Fruit fly (Drosophila melanogaster) whole organism, embryonic: Measurements from ENCODE around the gene hd.
A peak's percentile ranks its signal among the peaks of the same experiment; 100 is the strongest.

Experiments used
- Awh ChIP-seq: fragments of 200-800 bp; sonication (Bioruptor generic); IDR thresholded peaks from 2 replicates; pipeline ENCODE4, ENCODE4 v1.3.6; 2022; ENCODE audit warnings: missing biosample characterization, missing genetic modification characterization
- BEAF-32 ChIP-seq: fragments of 200-800 bp; sonication (Bioruptor generic); optimal IDR thresholded peaks from 3 replicates; lab custom pipeline; 2017; ENCODE audit warnings: missing biosample characterization, missing genetic modification characterization, mild to moderate bottlenecking, moderate library complexity, missing genetic modification reagents
- CG10431 ChIP-seq: fragments of 200-800 bp; sonication (Bioruptor generic); optimal IDR thresholded peaks from 3 replicates; lab custom pipeline; 2018; ENCODE audit warnings: missing biosample characterization, mild to moderate bottlenecking, missing genetic modification characterization
- CG11560 ChIP-seq: fragments of 200-800 bp; sonication (Bioruptor generic); IDR thresholded peaks from 3 replicates; pipeline ENCODE4 v1.3.6; 2022; ENCODE audit warnings: missing biosample characterization, missing genetic modification characterization
- CG12219 ChIP-seq: fragments of 200-800 bp; sonication (Bioruptor generic); optimal IDR thresholded peaks from 3 replicates; lab custom pipeline; 2018; ENCODE audit warnings: missing biosample characterization, mild to moderate bottlenecking, missing genetic modification characterization
- CG13123 ChIP-seq: fragments of 200-800 bp; sonication (Bioruptor generic); optimal IDR thresholded peaks from 2 replicates; lab custom pipeline; 2016; ENCODE audit warnings: missing biosample characterization, missing genetic modification characterization
- CG15514 ChIP-seq: fragments of 200-800 bp; sonication (Bioruptor generic); optimal IDR thresholded peaks from 3 replicates; lab custom pipeline; 2017; ENCODE audit warnings: missing biosample characterization, missing genetic modification characterization, mild to moderate bottlenecking, moderate library complexity, missing genetic modification reagents
- CG16779 ChIP-seq: fragments of 200-800 bp; sonication (Bioruptor generic); IDR thresholded peaks from 2 replicates; pipeline ENCODE4 v1.3.6; 2022; ENCODE audit warnings: missing biosample characterization, missing genetic modification characterization
- CG16815 ChIP-seq: fragments of 200-800 bp; sonication (Bioruptor generic); optimal IDR thresholded peaks from 3 replicates; lab custom pipeline; 2017; ENCODE audit warnings: missing biosample characterization, mild to moderate bottlenecking, missing genetic modification characterization
- CG30403 ChIP-seq: fragments of 200-800 bp; sonication (Bioruptor generic); optimal IDR thresholded peaks from 3 replicates; lab custom pipeline; 2016; ENCODE audit warnings: missing biosample characterization, missing genetic modification characterization
- CG6654 ChIP-seq: fragments of 200-800 bp; sonication (Bioruptor generic); optimal IDR thresholded peaks from 2 replicates; lab custom pipeline; 2017; ENCODE audit warnings: missing biosample characterization, mild to moderate bottlenecking, missing genetic modification characterization
- CG7556 ChIP-seq: fragments of 200-800 bp; sonication (Bioruptor generic); optimal IDR thresholded peaks from 2 replicates; lab custom pipeline; 2017; ENCODE audit warnings: missing biosample characterization, mild to moderate bottlenecking, missing genetic modification characterization
- CG7928 ChIP-seq: fragments of 200-800 bp; sonication (Bioruptor generic); optimal IDR thresholded peaks from 2 replicates; lab custom pipeline; 2017; ENCODE audit warnings: missing biosample characterization, mild to moderate bottlenecking, missing genetic modification characterization
- CG9609 ChIP-seq: fragments of 200-800 bp; sonication (Bioruptor generic); optimal IDR thresholded peaks from 3 replicates; lab custom pipeline; 2016; ENCODE audit warnings: missing biosample characterization, missing genetic modification characterization
- Camta ChIP-seq: fragments of 200-800 bp; sonication (Bioruptor generic); optimal IDR thresholded peaks from 2 replicates; lab custom pipeline; 2016; ENCODE audit warnings: missing biosample characterization, missing genetic modification characterization
- Chrac-16 ChIP-seq: fragments of 200-800 bp; sonication (Bioruptor generic); optimal IDR thresholded peaks from 3 replicates; lab custom pipeline; 2016; ENCODE audit warnings: missing biosample characterization, missing genetic modification characterization
- CoRest ChIP-seq: fragments of 200-800 bp; sonication (Bioruptor generic); optimal IDR thresholded peaks from 3 replicates; lab custom pipeline; 2018; ENCODE audit warnings: missing biosample characterization, mild to moderate bottlenecking, missing genetic modification characterization, moderate library complexity
- Doc3 ChIP-seq: fragments of 200-800 bp; sonication (Bioruptor generic); IDR thresholded peaks from 3 replicates; pipeline ENCODE4 v1.3.6; 2022; ENCODE audit warnings: missing biosample characterization, missing genetic modification characterization; ENCODE audit not compliant: partially characterized antibody
- Dref ChIP-seq: fragments of 200-800 bp; sonication (Bioruptor generic); IDR thresholded peaks from 2 replicates; pipeline ENCODE4 v1.3.6; 2022; ENCODE audit warnings: missing biosample characterization, missing genetic modification characterization
- E2f1 ChIP-seq: fragments of 200-800 bp; sonication (Bioruptor generic); IDR thresholded peaks from 2 replicates; pipeline ENCODE4 v1.3.6; 2022; ENCODE audit warnings: missing biosample characterization, missing genetic modification characterization
- Fer3 ChIP-seq: fragments of 200-800 bp; sonication (Bioruptor generic); optimal IDR thresholded peaks from 2 replicates; lab custom pipeline; 2018; ENCODE audit warnings: missing biosample characterization, mild to moderate bottlenecking, missing genetic modification characterization, moderate library complexity
- Hey ChIP-seq: fragments of 200-800 bp; sonication (Bioruptor generic); optimal IDR thresholded peaks from 3 replicates; lab custom pipeline; 2018; ENCODE audit warnings: missing biosample characterization, mild to moderate bottlenecking, missing genetic modification characterization
- Kr ChIP-seq: fragments of 200-800 bp; sonication (Bioruptor generic); optimal IDR thresholded peaks from 2 replicates; lab custom pipeline; 2017; ENCODE audit warnings: missing biosample characterization, mild to moderate bottlenecking, missing genetic modification characterization
- Lpt ChIP-seq: fragments of >200 bp; optimal IDR thresholded peaks from 2 replicates; lab custom pipeline; 2018; ENCODE audit warnings: missing biosample characterization, missing genetic modification characterization
- MBD-R2 ChIP-seq: fragments of 200-800 bp; sonication (Bioruptor generic); IDR thresholded peaks from 2 replicates; pipeline ENCODE4 v1.3.6; 2022; ENCODE audit warnings: missing biosample characterization, missing genetic modification characterization
- MESR4 ChIP-seq: fragments of 200-800 bp; sonication (Bioruptor generic); optimal IDR thresholded peaks from 2 replicates; lab custom pipeline; 2018; ENCODE audit warnings: missing biosample characterization, mild to moderate bottlenecking, missing genetic modification characterization, moderate library complexity
- Nf-YB ChIP-seq: fragments of 200-800 bp; sonication (Bioruptor generic); optimal IDR thresholded peaks from 3 replicates; lab custom pipeline; 2019; ENCODE audit warnings: missing biosample characterization, mild to moderate bottlenecking, missing genetic modification characterization, moderate library complexity
- Pdp1 ChIP-seq, 2 experiments: fragments of 200-800 bp; sonication (Bioruptor generic); optimal IDR thresholded peaks; 3 replicates each; lab custom pipeline; 2016; ENCODE audit warnings: missing biosample characterization in 2 of 2, missing genetic modification characterization in 2 of 2, mild to moderate bottlenecking in 1 of 2, moderate library complexity in 1 of 2
- Six4 ChIP-seq: fragments of 200-800 bp; sonication (Bioruptor generic); optimal IDR thresholded peaks from 2 replicates; lab custom pipeline; 2016; ENCODE audit warnings: missing biosample characterization, missing genetic modification characterization
- Sry-β ChIP-seq: fragments of 200-800 bp; sonication (Bioruptor generic); optimal IDR thresholded peaks from 2 replicates; lab custom pipeline; 2018; ENCODE audit warnings: missing biosample characterization, mild to moderate bottlenecking, missing genetic modification characterization, moderate library complexity
- YL-1 ChIP-seq: fragments of 200-800 bp; sonication (Bioruptor generic); optimal IDR thresholded peaks from 3 replicates; lab custom pipeline; 2017; ENCODE audit warnings: missing biosample characterization, mild to moderate bottlenecking, missing genetic modification characterization
- amos ChIP-seq: fragments of 200-800 bp; sonication (Bioruptor generic); IDR thresholded peaks from 2 replicates; pipeline ENCODE4 v1.3.6; 2022; ENCODE audit warnings: missing biosample characterization, missing genetic modification characterization; ENCODE audit not compliant: partially characterized antibody
- bab2 ChIP-seq: fragments of 200-800 bp; sonication (Bioruptor generic); optimal IDR thresholded peaks from 2 replicates; lab custom pipeline; 2016; ENCODE audit warnings: missing biosample characterization, missing genetic modification characterization
- br ChIP-seq: fragments of >200 bp; optimal IDR thresholded peaks from 2 replicates; lab custom pipeline; 2017
- chm ChIP-seq: fragments of 200-800 bp; sonication (Bioruptor generic); IDR thresholded peaks from 2 replicates; pipeline ENCODE4 v1.3.6; 2022; ENCODE audit warnings: missing biosample characterization, missing genetic modification characterization
- corto ChIP-seq: fragments of 200-800 bp; sonication (Bioruptor generic); optimal IDR thresholded peaks from 2 replicates; lab custom pipeline; 2016; ENCODE audit warnings: missing biosample characterization, mild to moderate bottlenecking, missing genetic modification characterization, moderate library complexity
- da ChIP-seq: fragments of 200-800 bp; sonication (Bioruptor generic); optimal IDR thresholded peaks from 2 replicates; lab custom pipeline; 2016; ENCODE audit warnings: missing biosample characterization, missing genetic modification characterization
- dan ChIP-seq: fragments of 200-800 bp; sonication (Bioruptor generic); IDR thresholded peaks from 2 replicates; pipeline ENCODE4 v1.3.6; 2022; ENCODE audit warnings: missing biosample characterization, missing genetic modification characterization
- dmrt11E ChIP-seq: fragments of 200-800 bp; sonication (Bioruptor generic); optimal IDR thresholded peaks from 3 replicates; lab custom pipeline; 2018; ENCODE audit warnings: missing biosample characterization, mild to moderate bottlenecking, missing genetic modification characterization, moderate library complexity
- fu2 ChIP-seq: fragments of 200-800 bp; sonication (Bioruptor generic); optimal IDR thresholded peaks from 2 replicates; lab custom pipeline; 2016; ENCODE audit warnings: missing biosample characterization, missing genetic modification characterization
- gfzf ChIP-seq: fragments of 200-800 bp; sonication (Bioruptor generic); optimal IDR thresholded peaks from 2 replicates; lab custom pipeline; 2016; ENCODE audit warnings: missing biosample characterization, mild to moderate bottlenecking, missing genetic modification characterization, moderate library complexity
- p53 ChIP-seq: fragments of 200-800 bp; sonication (Bioruptor generic); optimal IDR thresholded peaks from 2 replicates; lab custom pipeline; 2016; ENCODE audit warnings: missing biosample characterization, missing genetic modification characterization
- pan ChIP-seq, 4 experiments: fragments of >200 bp in 3 of 4; fragments of 200-800 bp in 1 of 4; sonication (Bioruptor generic) in 1 of 4; optimal IDR thresholded peaks in 3 of 4; IDR thresholded peaks in 1 of 4; 2 replicates each; pipeline versions ENCODE4 v1.3.6 to Lab custom; 2017 to 2022; ENCODE audit warnings: missing biosample characterization in 2 of 4, missing genetic modification characterization in 2 of 4, mixed read lengths in 1 of 4
- prd ChIP-seq, 3 experiments: fragments of >200 bp in 2 of 3; fragments of 200-800 bp in 1 of 3; sonication (Bioruptor generic) in 1 of 3; optimal IDR thresholded peaks in 2 of 3; IDR thresholded peaks in 1 of 3; 2 replicates in 2 of 3; 3 replicates in 1 of 3; pipeline versions ENCODE4 v1.3.6 to Lab custom; 2017 to 2022; ENCODE audit warnings: missing biosample characterization in 1 of 3, missing genetic modification characterization in 1 of 3
- sc ChIP-seq, 3 experiments: fragments of >200 bp in 2 of 3; fragments of 200-800 bp in 1 of 3; sonication (Bioruptor generic) in 1 of 3; optimal IDR thresholded peaks; 2 replicates in 2 of 3; 3 replicates in 1 of 3; lab custom pipeline; 2017; ENCODE audit warnings: mild to moderate bottlenecking in 1 of 3, missing biosample characterization in 1 of 3, missing genetic modification characterization in 1 of 3, missing genetic modification reagents in 1 of 3
- scrt ChIP-seq: fragments of 200-800 bp; sonication (Bioruptor generic); optimal IDR thresholded peaks from 2 replicates; lab custom pipeline; 2018; ENCODE audit warnings: missing biosample characterization, mild to moderate bottlenecking, missing genetic modification characterization, moderate library complexity
- sqz ChIP-seq: fragments of 200-800 bp; sonication (Bioruptor generic); optimal IDR thresholded peaks from 3 replicates; lab custom pipeline; 2018; ENCODE audit warnings: missing biosample characterization, mild to moderate bottlenecking, missing genetic modification characterization
- tna ChIP-seq: fragments of 200-800 bp; sonication (Bioruptor generic); IDR thresholded peaks from 2 replicates; pipeline ENCODE4 v1.3.6; 2022; ENCODE audit warnings: missing biosample characterization, missing genetic modification characterization; ENCODE audit not compliant: partially characterized antibody

The hd gene

dm6 chr3R:5354373-5355134 is 20.2 kb downstream of the hd start, which contains the start of the genes CG11999 and CG1161 (continued):
- TF ChIP-seq bab2 (GFP tag; lab: Kevin White, UChicago) (no peak), CoRest (tag; lab: Kevin White, UChicago) (peak; percentile 49), Dref (GFP tag; lab: Robert Waterston, UW) (no peak), scrt (no peak), Hey (no peak), br (lab: Kevin White, UChicago) (no peak), CG16815 (GFP tag; lab: Kevin White, UChicago) (no peak), tna (GFP tag; lab: Robert Waterston, UW) (no peak), sc (optimal IDR thresholded peaks at IDR 0.05; lab: Kevin White, UChicago) (no peak), sc (GFP tag; optimal IDR thresholded peaks at IDR 0.05; lab: Kevin White, UChicago) (no peak), p53 (GFP tag; lab: Kevin White, UChicago) (no peak), E2f1 (GFP tag; lab: Robert Waterston, UW) (no peak), CG9609 (no peak), MESR4 (GFP tag; lab: Kevin White, UChicago) (peak; percentile 66), CG10431 (GFP tag; lab: Kevin White, UChicago) (no peak), Six4 (no peak), MBD-R2 (peak; percentile 59), Awh (GFP tag; lab: Robert Waterston, UW) (no peak), Pdp1 (GFP tag; optimal IDR thresholded peaks at IDR 0.05; lab: Kevin White, UChicago) (peak in 1 of 2 experiments; percentile 19), CG15514 (peak; percentile 99), corto (GFP tag; lab: Kevin White, UChicago) (no peak), sqz (GFP tag; lab: Kevin White, UChicago) (no peak), Camta (GFP tag; lab: Kevin White, UChicago) (no peak), dmrt11E (tag; lab: Kevin White, UChicago) (peak; percentile 9), CG16779 (GFP tag; lab: Robert Waterston, UW) (no peak), dan (no peak), CG6654 (GFP tag; lab: Kevin White, UChicago) (no peak), CG11560 (tag; lab: Robert Waterston, UW) (no peak), da (GFP tag; lab: Kevin White, UChicago) (no peak), pan (optimal IDR thresholded peaks at IDR 0.05; lab: Kevin White, UChicago) (no peak), pan (GFP tag; optimal IDR thresholded peaks at IDR 0.05 in 1 of 2, IDR thresholded peaks at IDR 0.05 in 1 of 2) (no peak), Nf-YB (peak; percentile 90), fu2 (no peak), chm (no peak), prd (optimal IDR thresholded peaks at IDR 0.05; lab: Kevin White, UChicago) (no peak), prd (GFP tag; IDR thresholded peaks at IDR 0.05; lab: Robert Waterston, UW) (no peak), Chrac-16 (GFP tag; lab: Kevin White, UChicago) (peak; percentile 16), CG13123 (GFP tag; lab: Kevin White, UChicago) (no peak), CG7928 (no peak), Doc3 (no peak), CG7556 (peak; percentile 17), BEAF-32 (GFP tag; lab: Kevin White, UChicago) (peak; percentile 36), Sry-β (GFP tag; lab: Kevin White, UChicago) (no peak), CG12219 (GFP tag; lab: Kevin White, UChicago) (no peak), Kr (no peak), gfzf (GFP tag; lab: Kevin White, UChicago) (peak; percentile 70), Lpt (GFP tag; lab: Kevin White, UChicago) (no peak), CG30403 (GFP tag; lab: Kevin White, UChicago) (peak; percentile 29), amos (no peak), Fer3 (tag; lab: Kevin White, UChicago) (no peak), YL-1 (peak; percentile 47)
